Worm (Caenorhabditis elegans): ENCODE measurements around the gene klp-7.

Gene klp-7

ce11 chrIII:10856830-10857229 lies 51.1 kb downstream of the klp-7 start:
- no peak for TF ChIP-seq unc-120 (tag; optimal IDR thresholded peaks at IDR 0.05; ENCODE audit: poor library complexity, severe bottlenecking)
- TF ChIP-seq nhr-2 (tag; optimal IDR thresholded peaks at IDR 0.05) = no peak
- no peak for TF ChIP-seq blmp-1 (tag; optimal IDR thresholded peaks at IDR 0.05)
- no peak for TF ChIP-seq ztf-11 (tag; optimal IDR thresholded peaks at IDR 0.05)
- TF ChIP-seq mls-2 (tag; optimal IDR thresholded peaks at IDR 0.05) = peak; percentile 26
- peak; percentile 77 for TF ChIP-seq cnd-1 (tag; optimal IDR thresholded peaks at IDR 0.05)
- no peak for TF ChIP-seq ceh-43 (GFP tag; optimal IDR thresholded peaks at IDR 0.05)
- TF ChIP-seq elt-3 (tag; optimal IDR thresholded peaks at IDR 0.05) = no peak
- TF ChIP-seq pha-4 (tag; optimal IDR thresholded peaks at IDR 0.05) = no peak
- no peak for TF ChIP-seq hlh-1 (tag; optimal IDR thresholded peaks at IDR 0.05)
- TF ChIP-seq flh-1 (GFP tag; optimal IDR thresholded peaks at IDR 0.05) = no peak
- TF ChIP-seq nhr-237 (tag; optimal IDR thresholded peaks at IDR 0.05) = no peak
- no peak for TF ChIP-seq nhr-12 (tag; optimal IDR thresholded peaks at IDR 0.05)
- TF ChIP-seq unc-62 (GFP tag; optimal IDR thresholded peaks at IDR 0.05) = no peak
- peak; percentile 35 for TF ChIP-seq bed-3 (GFP tag; optimal IDR thresholded peaks at IDR 0.05)
- peak; percentile 53 for TF ChIP-seq lin-32 (GFP tag; optimal IDR thresholded peaks at IDR 0.05)
- TF ChIP-seq ceh-39 (tag; optimal IDR thresholded peaks at IDR 0.05) = no peak
- peak; percentile 51 for TF ChIP-seq sptf-1 (tag; optimal IDR thresholded peaks at IDR 0.05)
- no peak for TF ChIP-seq ham-2 (GFP tag; optimal IDR thresholded peaks at IDR 0.05)
- TF ChIP-seq ceh-83 (GFP tag; optimal IDR thresholded peaks at IDR 0.05) = peak; percentile 68
- TF ChIP-seq ces-1 (GFP tag; optimal IDR thresholded peaks at IDR 0.05) = no peak
- no peak for TF ChIP-seq M03D4.4 (tag; optimal IDR thresholded peaks at IDR 0.05)
- no peak for TF ChIP-seq lin-13 (tag; optimal IDR thresholded peaks at IDR 0.05)
- no peak for TF ChIP-seq lsy-2 (tag; optimal IDR thresholded peaks at IDR 0.05)
- no peak for TF ChIP-seq nhr-28 (tag; optimal IDR thresholded peaks at IDR 0.05)
- TF ChIP-seq mep-1 (tag; optimal IDR thresholded peaks at IDR 0.05) = no peak
- peak; percentile 33 for TF ChIP-seq drap-1 (GFP tag; optimal IDR thresholded peaks at IDR 0.05)

- TF ChIP-seq mab-5 (tag; optimal IDR thresholded peaks at IDR 0.05) = no peak
- no peak for TF ChIP-seq mep-1 (tag; optimal IDR thresholded peaks at IDR 0.05)
- TF ChIP-seq cnd-1 (tag; optimal IDR thresholded peaks at IDR 0.05) = no peak
- no peak for TF ChIP-seq pha-4 (tag; optimal IDR thresholded peaks at IDR 0.05)
- no peak for TF ChIP-seq nhr-2 (tag; optimal IDR thresholded peaks at IDR 0.05)
- TF ChIP-seq nhr-237 (tag; optimal IDR thresholded peaks at IDR 0.05) = no peak
- TF ChIP-seq ham-2 (GFP tag; optimal IDR thresholded peaks at IDR 0.05) = no peak
- no peak for TF ChIP-seq zip-8 (tag; optimal IDR thresholded peaks at IDR 0.05)
- no peak for TF ChIP-seq lsy-2 (tag; optimal IDR thresholded peaks at IDR 0.05)
- TF ChIP-seq sem-2 (GFP tag; optimal IDR thresholded peaks at IDR 0.05) = no peak
- no peak for TF ChIP-seq sptf-1 (tag; optimal IDR thresholded peaks at IDR 0.05)
- no peak for TF ChIP-seq elt-3 (tag; optimal IDR thresholded peaks at IDR 0.05)
Measured at ce11 chrIII:10857984-10858383, 52.3 kb downstream of the klp-7 start, which contains the start of gene oxi-1. Gene oxi-1 (plus strand): TSS chrIII:10858284.
